Fruit fly (Drosophila melanogaster) whole organism, embryonic: ENCODE measurements around the gene Hmbs.

ENCODE experiments used
- ATbp ChIP-seq: fragments of 200-800 bp; sonication (Bioruptor generic); optimal IDR thresholded peaks from 2 replicates; lab custom pipeline; 2017; ENCODE audit warnings: missing biosample characterization, mild to moderate bottlenecking, missing genetic modification characterization, missing genetic modification reagents
- Adf1 ChIP-seq: fragments of 200-800 bp; sonication (Bioruptor generic); IDR thresholded peaks from 2 replicates; pipeline ENCODE4 v1.3.6; 2022; ENCODE audit warnings: missing biosample characterization, missing genetic modification characterization
- Atf3 ChIP-seq: fragments of 200-800 bp; sonication (Bioruptor generic); optimal IDR thresholded peaks from 3 replicates; lab custom pipeline; 2016; ENCODE audit warnings: missing biosample characterization, missing genetic modification characterization
- BEAF-32 ChIP-seq: fragments of 200-800 bp; sonication (Bioruptor generic); optimal IDR thresholded peaks from 3 replicates; lab custom pipeline; 2017; ENCODE audit warnings: missing biosample characterization, missing genetic modification characterization, mild to moderate bottlenecking, moderate library complexity, missing genetic modification reagents
- BtbVII ChIP-seq: fragments of 200-800 bp; sonication (Bioruptor generic); optimal IDR thresholded peaks from 3 replicates; lab custom pipeline; 2017; ENCODE audit warnings: missing biosample characterization, mild to moderate bottlenecking, missing genetic modification characterization
- CG10959 ChIP-seq: fragments of 200-800 bp; sonication (Bioruptor generic); IDR thresholded peaks from 2 replicates; pipeline ENCODE4 v1.3.6; 2022; ENCODE audit warnings: missing biosample characterization, missing genetic modification characterization
- CG12071 ChIP-seq: fragments of 200-800 bp; sonication (Bioruptor generic); optimal IDR thresholded peaks from 3 replicates; lab custom pipeline; 2018; ENCODE audit warnings: missing biosample characterization, mild to moderate bottlenecking, missing genetic modification characterization
- CG12219 ChIP-seq: fragments of 200-800 bp; sonication (Bioruptor generic); optimal IDR thresholded peaks from 3 replicates; lab custom pipeline; 2018; ENCODE audit warnings: missing biosample characterization, mild to moderate bottlenecking, missing genetic modification characterization
- CG13894 ChIP-seq: fragments of 200-800 bp; sonication (Bioruptor generic); optimal IDR thresholded peaks from 3 replicates; lab custom pipeline; 2018; ENCODE audit warnings: missing biosample characterization, mild to moderate bottlenecking, missing genetic modification characterization, moderate library complexity
- CG17359 ChIP-seq: fragments of 200-800 bp; sonication (Bioruptor generic); optimal IDR thresholded peaks from 3 replicates; lab custom pipeline; 2018; ENCODE audit warnings: missing biosample characterization, mild to moderate bottlenecking, missing genetic modification characterization, moderate library complexity
- CG17612 ChIP-seq: fragments of 200-800 bp; sonication (Bioruptor generic); IDR thresholded peaks from 2 replicates; pipeline ENCODE4 v1.3.6; 2022; ENCODE audit warnings: missing biosample characterization, missing genetic modification characterization
- CG18011 ChIP-seq: fragments of 200-800 bp; sonication (Bioruptor generic); optimal IDR thresholded peaks from 2 replicates; lab custom pipeline; 2017; ENCODE audit warnings: missing biosample characterization, missing genetic modification characterization, mild to moderate bottlenecking, moderate library complexity, missing genotype
- CG18619 ChIP-seq: fragments of 200-800 bp; sonication (Bioruptor generic); optimal IDR thresholded peaks from 3 replicates; lab custom pipeline; 2017; ENCODE audit warnings: missing biosample characterization, mild to moderate bottlenecking, missing genetic modification characterization
- CG2202 ChIP-seq: fragments of 200-800 bp; sonication (Bioruptor generic); optimal IDR thresholded peaks from 2 replicates; lab custom pipeline; 2018; ENCODE audit warnings: missing biosample characterization, mild to moderate bottlenecking, missing genetic modification characterization
- CG30431 ChIP-seq: fragments of 200-800 bp; sonication (Bioruptor generic); optimal IDR thresholded peaks from 2 replicates; lab custom pipeline; 2017; ENCODE audit warnings: missing biosample characterization, missing genetic modification characterization
- CG3838 ChIP-seq: fragments of 200-800 bp; sonication (Bioruptor generic); optimal IDR thresholded peaks from 3 replicates; lab custom pipeline; 2016; ENCODE audit warnings: missing biosample characterization, missing genetic modification characterization
- CG4854 ChIP-seq: fragments of 200-800 bp; sonication (Bioruptor generic); optimal IDR thresholded peaks from 2 replicates; lab custom pipeline; 2016; ENCODE audit warnings: missing biosample characterization, missing genetic modification characterization, inconsistent platforms
- CG6654 ChIP-seq: fragments of 200-800 bp; sonication (Bioruptor generic); optimal IDR thresholded peaks from 2 replicates; lab custom pipeline; 2017; ENCODE audit warnings: missing biosample characterization, mild to moderate bottlenecking, missing genetic modification characterization
- CG7357 ChIP-seq: fragments of 200-800 bp; sonication (Bioruptor generic); IDR thresholded peaks from 3 replicates; pipeline ENCODE4 v1.3.6; 2022; ENCODE audit warnings: missing biosample characterization, missing genetic modification characterization
- CG8944 ChIP-seq: fragments of 200-800 bp; sonication (Bioruptor generic); optimal IDR thresholded peaks from 3 replicates; lab custom pipeline; 2016; ENCODE audit warnings: missing biosample characterization, missing genetic modification characterization
- CG9437 ChIP-seq: fragments of 200-800 bp; sonication (Bioruptor generic); optimal IDR thresholded peaks from 2 replicates; lab custom pipeline; 2018; ENCODE audit warnings: missing biosample characterization, mild to moderate bottlenecking, missing genetic modification characterization
- Dek ChIP-seq: fragments of 200-800 bp; sonication (Bioruptor generic); optimal IDR thresholded peaks from 3 replicates; lab custom pipeline; 2019; ENCODE audit warnings: missing biosample characterization, mild to moderate bottlenecking, missing genetic modification characterization, moderate library complexity
- Jarid2 ChIP-seq: fragments of 200-800 bp; sonication (Bioruptor generic); optimal IDR thresholded peaks from 3 replicates; lab custom pipeline; 2017; ENCODE audit warnings: mild to moderate bottlenecking, missing biosample characterization, missing genetic modification reagents, missing genetic modification characterization
- MESR4 ChIP-seq: fragments of 200-800 bp; sonication (Bioruptor generic); optimal IDR thresholded peaks from 2 replicates; lab custom pipeline; 2018; ENCODE audit warnings: missing biosample characterization, mild to moderate bottlenecking, missing genetic modification characterization, moderate library complexity
- NfI ChIP-seq: fragments of 200-800 bp; sonication (Bioruptor generic); optimal IDR thresholded peaks from 3 replicates; lab custom pipeline; 2018; ENCODE audit warnings: missing biosample characterization, mild to moderate bottlenecking, missing genetic modification characterization, moderate library complexity
- Optix ChIP-seq: fragments of 200-800 bp; sonication (Bioruptor generic); IDR thresholded peaks from 3 replicates; pipeline ENCODE4 v1.3.6; 2022; ENCODE audit warnings: missing biosample characterization, missing genetic modification characterization
- Poxn ChIP-seq: fragments of 200-800 bp; sonication (Bioruptor generic); IDR thresholded peaks from 2 replicates; pipeline ENCODE4 v1.3.6; 2022; ENCODE audit warnings: missing biosample characterization, missing genetic modification characterization
- Sry-δ ChIP-seq: fragments of 200-800 bp; sonication (Bioruptor generic); optimal IDR thresholded peaks from 2 replicates; lab custom pipeline; 2016; ENCODE audit warnings: missing biosample characterization, missing genetic modification characterization
- btn ChIP-seq: fragments of 200-800 bp; sonication (Bioruptor generic); optimal IDR thresholded peaks from 2 replicates; lab custom pipeline; 2016; ENCODE audit warnings: missing biosample characterization, missing genetic modification characterization
- cato ChIP-seq: fragments of 200-800 bp; sonication (Bioruptor generic); optimal IDR thresholded peaks from 2 replicates; lab custom pipeline; 2016; ENCODE audit warnings: missing biosample characterization, missing genetic modification characterization, borderline replicate concordance
- chinmo ChIP-seq: fragments of 200-800 bp; sonication (Bioruptor generic); IDR thresholded peaks from 4 replicates; pipeline ENCODE4 v1.3.6; 2022; ENCODE audit warnings: missing biosample characterization, missing genetic modification characterization; ENCODE audit not compliant: partially characterized antibody
- emc ChIP-seq: fragments of 200-800 bp; sonication (Bioruptor generic); optimal IDR thresholded peaks from 2 replicates; lab custom pipeline; 2016; ENCODE audit warnings: missing biosample characterization, missing genetic modification characterization
- gem ChIP-seq: fragments of 200-800 bp; sonication (Bioruptor generic); optimal IDR thresholded peaks from 2 replicates; lab custom pipeline; 2019; ENCODE audit warnings: missing biosample characterization, mild to moderate bottlenecking, missing genetic modification characterization, moderate library complexity
- h ChIP-seq: fragments of >200 bp; optimal IDR thresholded peaks from 2 replicates; lab custom pipeline; 2017
- lab ChIP-seq: fragments of 200-800 bp; sonication (Bioruptor generic); optimal IDR thresholded peaks from 3 replicates; lab custom pipeline; 2017; ENCODE audit warnings: missing biosample characterization, missing genetic modification characterization, mild to moderate bottlenecking, moderate library complexity, missing genetic modification reagents
- lmd ChIP-seq: fragments of 200-800 bp; sonication (Bioruptor generic); IDR thresholded peaks from 2 replicates; pipeline ENCODE4 v1.3.6; 2022; ENCODE audit warnings: missing biosample characterization, missing genetic modification characterization
- maf-S ChIP-seq: fragments of 200-800 bp; sonication (Bioruptor generic); optimal IDR thresholded peaks from 2 replicates; lab custom pipeline; 2016; ENCODE audit warnings: missing biosample characterization, missing genetic modification characterization
- mam ChIP-seq: fragments of 200-800 bp; sonication (Bioruptor generic); optimal IDR thresholded peaks from 3 replicates; lab custom pipeline; 2016; ENCODE audit warnings: missing biosample characterization, missing genetic modification characterization
- mirr ChIP-seq: fragments of 200-800 bp; sonication (Bioruptor generic); optimal IDR thresholded peaks from 3 replicates; lab custom pipeline; 2018; ENCODE audit warnings: missing biosample characterization, mild to moderate bottlenecking, missing genetic modification characterization
- nau ChIP-seq: fragments of 200-800 bp; sonication (Bioruptor generic); optimal IDR thresholded peaks from 3 replicates; lab custom pipeline; 2017; ENCODE audit warnings: missing biosample characterization, mild to moderate bottlenecking, missing genetic modification characterization, missing genetic modification reagents
- nmo ChIP-seq: fragments of 200-800 bp; sonication (Bioruptor generic); optimal IDR thresholded peaks from 2 replicates; lab custom pipeline; 2018; ENCODE audit warnings: missing biosample characterization, mild to moderate bottlenecking, missing genetic modification characterization, moderate library complexity
- pfk ChIP-seq: fragments of 200-800 bp; sonication (Bioruptor generic); optimal IDR thresholded peaks from 2 replicates; lab custom pipeline; 2018; ENCODE audit warnings: missing biosample characterization, mild to moderate bottlenecking, missing genetic modification characterization, moderate library complexity
- prd ChIP-seq, 3 experiments: fragments of >200 bp in 2 of 3; fragments of 200-800 bp in 1 of 3; sonication (Bioruptor generic) in 1 of 3; optimal IDR thresholded peaks in 2 of 3; IDR thresholded peaks in 1 of 3; 2 replicates in 2 of 3; 3 replicates in 1 of 3; pipeline versions ENCODE4 v1.3.6 to Lab custom; 2017 to 2022; ENCODE audit warnings: missing biosample characterization in 1 of 3, missing genetic modification characterization in 1 of 3
- pzg ChIP-seq: fragments of 200-800 bp; sonication (Bioruptor generic); optimal IDR thresholded peaks from 3 replicates; lab custom pipeline; 2018; ENCODE audit warnings: missing biosample characterization, mild to moderate bottlenecking, missing genetic modification characterization, moderate library complexity
- sens-2 ChIP-seq: fragments of 200-800 bp; sonication (Bioruptor generic); IDR thresholded peaks from 2 replicates; pipeline ENCODE4 v1.3.6; 2022; ENCODE audit warnings: missing biosample characterization, missing genetic modification characterization
- sr ChIP-seq: fragments of 200-800 bp; sonication (Bioruptor generic); IDR thresholded peaks from 3 replicates; pipeline ENCODE4 v1.3.6; 2022; ENCODE audit warnings: missing biosample characterization, missing genetic modification characterization
- wor ChIP-seq: fragments of 200-800 bp; sonication (Bioruptor generic); IDR thresholded peaks from 2 replicates; pipeline ENCODE4 v1.3.6; 2022; ENCODE audit warnings: missing biosample characterization, missing genetic modification characterization
- z ChIP-seq: fragments of 200-800 bp; sonication (Bioruptor generic); IDR thresholded peaks from 3 replicates; pipeline ENCODE4 v1.3.6; 2022; ENCODE audit warnings: missing biosample characterization, missing genetic modification characterization

The Hmbs gene

dm6 chr3L:1313039-1313766 is 21.5 kb upstream of the Hmbs start, which contains the start of the genes sturkopf and Herc4 (continued):
- TF ChIP-seq Jarid2 (GFP tag; lab: Kevin White, UChicago) (no peak), CG10959 (no peak), CG3838 (peak; percentile 50), CG17612 (GFP tag; lab: Robert Waterston, UW) (no peak), gem (tag; lab: Kevin White, UChicago) (peak; percentile 88), maf-S (GFP tag; lab: Kevin White, UChicago) (peak; percentile 73), pzg (GFP tag; lab: Kevin White, UChicago) (peak; percentile 59), CG9437 (GFP tag; lab: Kevin White, UChicago) (peak; percentile 85), Optix (GFP tag; lab: Robert Waterston, UW) (peak; percentile 35; the same call in 1 of the 3 replicates), z (GFP tag; lab: Robert Waterston, UW) (no peak), BEAF-32 (peak; percentile 36), pfk (GFP tag; lab: Kevin White, UChicago) (no peak), sr (GFP tag; lab: Robert Waterston, UW) (no peak), sens-2 (0 out of 2 replicates have a peak, but pooled peaks have one; percentile 5), CG30431 (peak; percentile 3), CG17359 (tag; lab: Kevin White, UChicago) (peak; percentile 13), CG18619 (peak; percentile 80), lab (GFP tag; lab: Kevin White, UChicago) (no peak), nau (GFP tag; lab: Kevin White, UChicago) (no peak), cato (peak; percentile 61), h (lab: Kevin White, UChicago) (no peak), Poxn (GFP tag; lab: Robert Waterston, UW) (peak; percentile 42; the same call in 1 of the 2 replicates), CG12071 (no peak), prd (optimal IDR thresholded peaks at IDR 0.05; lab: Kevin White, UChicago) (no peak), prd (GFP tag; IDR thresholded peaks at IDR 0.05; lab: Robert Waterston, UW) (peak; percentile 62; the same call in 2 of the 3 replicates), NfI (peak; percentile 72), CG18011 (GFP tag; lab: Kevin White, UChicago) (peak; percentile 57), nmo (peak; percentile 78), Adf1 (GFP tag; lab: Robert Waterston, UW) (no peak; the same call in 1 of the 2 replicates), CG4854 (GFP tag; lab: Kevin White, UChicago) (no peak), mam (peak; percentile 96), CG2202 (tag; lab: Kevin White, UChicago) (no peak), CG12219 (GFP tag; lab: Kevin White, UChicago) (peak; percentile 29), Dek (peak; percentile 83), CG13894 (peak; percentile 51), BtbVII (GFP tag; lab: Kevin White, UChicago) (peak; percentile 48), Sry-δ (GFP tag; lab: Kevin White, UChicago) (peak; percentile 58), lmd (GFP tag; lab: Robert Waterston, UW) (peak; percentile 65; the same call in 1 of the 2 replicates), ATbp (GFP tag; lab: Kevin White, UChicago) (peak; percentile 48), chinmo (GFP tag; lab: Robert Waterston, UW) (no peak), btn (GFP tag; lab: Kevin White, UChicago) (no peak), CG6654 (no peak), Atf3 (GFP tag; lab: Kevin White, UChicago) (peak; percentile 50), mirr (peak; percentile 34), CG8944 (GFP tag; lab: Kevin White, UChicago) (peak; percentile 73), emc (GFP tag; lab: Kevin White, UChicago) (no peak), MESR4 (peak; percentile 41), wor (no peak), CG7357 (GFP tag; lab: Robert Waterston, UW) (no peak; the same call in 2 of the 3 replicates)
